Fruit fly (Drosophila melanogaster) whole organism, wandering third instar larva: ENCODE data around the gene CG13950.

Experiments
- Dif ChIP-seq: fragments of 200-275, 200-300 bp; sonication (Bioruptor generic); optimal IDR thresholded peaks from 2 replicates; lab custom pipeline; 2018; ENCODE audit warnings: missing biosample characterization, missing genetic modification characterization; ENCODE audit not compliant: partially characterized antibody
- Sp1 ChIP-seq: fragments of 200-800 bp; sonication (Bioruptor generic); optimal IDR thresholded peaks from 3 replicates; lab custom pipeline; 2019; ENCODE audit warnings: missing biosample characterization, mild to moderate bottlenecking, missing genetic modification characterization, moderate library complexity
- fru ChIP-seq: fragments of 200-800 bp; sonication (Bioruptor generic); optimal IDR thresholded peaks from 3 replicates; lab custom pipeline; 2016; ENCODE audit warnings: missing biosample characterization, mild to moderate bottlenecking, missing genetic modification characterization
- h ChIP-seq: fragments of 200-800 bp; sonication (Bioruptor generic); optimal IDR thresholded peaks from 3 replicates; lab custom pipeline; 2016; ENCODE audit warnings: missing biosample characterization, mild to moderate bottlenecking, missing genetic modification characterization

DNA sequence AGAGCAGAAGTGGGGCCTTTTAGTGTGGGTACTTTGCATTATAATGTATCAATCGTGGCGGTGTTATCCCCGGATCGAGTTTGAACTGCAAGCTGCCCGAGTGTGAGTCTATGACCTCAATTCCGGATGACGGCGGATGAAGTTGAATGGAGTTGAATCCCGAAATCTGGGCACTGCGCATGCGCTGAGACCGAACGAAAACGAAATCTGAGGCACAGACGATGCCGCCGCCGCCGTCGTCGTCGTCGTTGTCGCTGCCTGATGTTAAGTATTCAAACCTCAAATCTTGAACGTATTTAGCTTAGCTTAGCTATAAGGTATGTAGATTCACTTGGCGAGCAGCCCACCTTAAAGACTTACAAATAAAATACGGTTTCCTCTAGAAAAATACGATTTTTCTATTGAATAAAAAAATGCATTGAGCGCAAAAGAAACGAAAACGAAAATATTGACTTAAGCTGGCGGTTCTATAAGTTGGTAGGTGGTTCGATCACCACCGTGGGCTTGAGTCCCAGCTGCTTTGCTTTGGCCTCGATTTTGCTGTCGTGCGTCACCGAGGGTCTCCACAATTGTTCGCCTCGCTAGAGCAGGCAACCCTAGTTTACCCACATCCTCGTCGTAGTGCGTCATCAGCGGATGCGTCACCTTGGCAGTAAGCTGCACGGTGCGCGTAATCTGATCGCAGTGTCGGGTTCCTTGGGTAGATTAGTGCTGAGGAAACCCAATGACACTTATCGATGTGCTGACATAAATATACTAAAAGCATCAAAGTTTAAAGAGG is 13.9 kb downstream of the CG13950 start:
- TF ChIP-seq Dif (GFP tag; lab: Kevin White, UChicago) (peak; percentile 45), h (GFP tag; lab: Kevin White, UChicago) (no peak), fru (GFP tag; lab: Kevin White, UChicago) (no peak), Sp1 (no peak)
